Worm (Caenorhabditis elegans) whole organism, late embryonic: Measurements from ENCODE around the gene R05H5.4.

Experiments
- C08G9.2 ChIP-seq: sonication (generic microtip); optimal IDR thresholded peaks from 2 replicates; lab custom pipeline; 2016; ENCODE audit warnings: mild to moderate bottlenecking, missing genetic modification characterization, moderate library complexity, missing compliant biosample characterization
- F13H6.1 ChIP-seq: sonication (generic microtip); optimal IDR thresholded peaks from 2 replicates; lab custom pipeline; 2016; ENCODE audit warnings: missing genetic modification characterization, missing compliant biosample characterization
- K02D7.2 ChIP-seq: sonication (generic microtip); optimal IDR thresholded peaks from 2 replicates; lab custom pipeline; 2017; ENCODE audit warnings: mild to moderate bottlenecking, missing genetic modification characterization, missing compliant biosample characterization
- Y22D7AL.16 ChIP-seq: sonication (generic microtip); optimal IDR thresholded peaks from 2 replicates; lab custom pipeline; 2016; ENCODE audit warnings: missing genetic modification characterization, missing compliant biosample characterization
- ceh-18 ChIP-seq: sonication (generic microtip); optimal IDR thresholded peaks from 2 replicates; lab custom pipeline; 2016; ENCODE audit warnings: missing genetic modification characterization, missing compliant biosample characterization
- ceh-2 ChIP-seq: sonication (generic microtip); optimal IDR thresholded peaks from 2 replicates; lab custom pipeline; 2016; ENCODE audit warnings: missing genotype, missing genetic modification characterization, missing compliant biosample characterization
- ceh-22 ChIP-seq: sonication (generic microtip); optimal IDR thresholded peaks from 2 replicates; lab custom pipeline; 2017; ENCODE audit warnings: missing biosample characterization, missing genetic modification characterization
- ceh-24 ChIP-seq: sonication (generic microtip); optimal IDR thresholded peaks from 2 replicates; lab custom pipeline; 2016; ENCODE audit warnings: mild to moderate bottlenecking, missing genetic modification characterization, missing compliant biosample characterization
- ceh-45 ChIP-seq: fragments of 200-800 bp; sonication (Bioruptor generic); IDR thresholded peaks from 2 replicates; pipeline ENCODE4 v1.3.6; 2022; ENCODE audit warnings: missing genetic modification reagents, missing genetic modification characterization, missing compliant biosample characterization
- ceh-48 ChIP-seq: sonication (generic microtip); optimal IDR thresholded peaks from 2 replicates; lab custom pipeline; 2016; ENCODE audit warnings: missing genetic modification characterization, inconsistent platforms, missing compliant biosample characterization
- ceh-9 ChIP-seq: sonication (generic microtip); optimal IDR thresholded peaks from 2 replicates; lab custom pipeline; 2016; ENCODE audit warnings: mild to moderate bottlenecking, missing genetic modification characterization, inconsistent platforms, missing compliant biosample characterization
- elt-2 ChIP-seq: sonication (generic microtip); optimal IDR thresholded peaks from 2 replicates; lab custom pipeline; 2016; ENCODE audit warnings: missing genetic modification reagents, missing genetic modification characterization, missing compliant biosample characterization
- elt-4 ChIP-seq: sonication (generic microtip); optimal IDR thresholded peaks from 2 replicates; lab custom pipeline; 2016; ENCODE audit warnings: missing genetic modification characterization, missing compliant biosample characterization
- fax-1 ChIP-seq: sonication (generic microtip); optimal IDR thresholded peaks from 2 replicates; lab custom pipeline; 2016; ENCODE audit warnings: missing genotype, missing genetic modification characterization, missing compliant biosample characterization
- fkh-10 ChIP-seq: fragments of 150-350 bp; optimal IDR thresholded peaks from 2 replicates; lab custom pipeline; 2014; ENCODE audit warnings: missing biosample characterization, missing genetic modification reagents, missing genetic modification characterization
- gmeb-2 ChIP-seq: sonication (generic microtip); optimal IDR thresholded peaks from 2 replicates; lab custom pipeline; 2016; ENCODE audit warnings: missing genetic modification characterization, inconsistent platforms, missing compliant biosample characterization
- hlh-13 ChIP-seq: fragments of 200-800 bp; sonication (Bioruptor generic); optimal IDR thresholded peaks from 2 replicates; lab custom pipeline; 2018; ENCODE audit warnings: mild to moderate bottlenecking, missing genetic modification characterization, missing compliant biosample characterization
- hlh-15 ChIP-seq: sonication (generic microtip); optimal IDR thresholded peaks from 2 replicates; lab custom pipeline; 2016; ENCODE audit warnings: missing genetic modification characterization, missing compliant biosample characterization
- hlh-30 ChIP-seq: sonication (generic microtip); optimal IDR thresholded peaks from 2 replicates; lab custom pipeline; 2017; ENCODE audit warnings: antibody characterized with exemption, missing genetic modification characterization, missing compliant biosample characterization; ENCODE audit not compliant: insufficient read depth
- hlh-6 ChIP-seq: sonication (generic microtip); optimal IDR thresholded peaks from 2 replicates; lab custom pipeline; 2016; ENCODE audit warnings: missing genotype, missing genetic modification characterization, missing compliant biosample characterization
- lin-11 ChIP-seq: fragments of 200-800 bp; sonication (Bioruptor generic); optimal IDR thresholded peaks from 2 replicates; lab custom pipeline; 2018; ENCODE audit warnings: mild to moderate bottlenecking, missing genetic modification characterization, missing compliant biosample characterization
- nfya-1 ChIP-seq: sonication (generic microtip); optimal IDR thresholded peaks from 2 replicates; lab custom pipeline; 2017; ENCODE audit warnings: missing genetic modification characterization, mild to moderate bottlenecking, missing compliant biosample characterization, antibody characterized with exemption, moderate library complexity
- nhr-11 ChIP-seq: fragments of 150-350 bp; optimal IDR thresholded peaks from 2 replicates; lab custom pipeline; 2014; ENCODE audit warnings: missing biosample characterization, missing genetic modification characterization
- nhr-232 ChIP-seq: sonication (generic microtip); optimal IDR thresholded peaks from 2 replicates; lab custom pipeline; 2016; ENCODE audit warnings: missing genetic modification characterization, missing compliant biosample characterization
- odd-2 ChIP-seq: sonication (generic microtip); optimal IDR thresholded peaks from 2 replicates; lab custom pipeline; 2017; ENCODE audit warnings: antibody characterized with exemption, mild to moderate bottlenecking, missing genetic modification characterization, missing compliant biosample characterization
- pax-1 ChIP-seq: fragments of 150-350 bp; optimal IDR thresholded peaks from 2 replicates; lab custom pipeline; 2014; ENCODE audit warnings: missing biosample characterization, missing genetic modification characterization
- pha-2 ChIP-seq: sonication (generic microtip); optimal IDR thresholded peaks from 2 replicates; lab custom pipeline; 2017; ENCODE audit warnings: mild to moderate bottlenecking, missing genetic modification characterization, missing compliant biosample characterization
- ref-2 ChIP-seq: sonication (generic microtip); optimal IDR thresholded peaks from 2 replicates; lab custom pipeline; 2016; ENCODE audit warnings: missing genetic modification characterization, missing compliant biosample characterization
- rnt-1 ChIP-seq: sonication (generic microtip); optimal IDR thresholded peaks from 2 replicates; lab custom pipeline; 2016; ENCODE audit warnings: missing genetic modification characterization, missing compliant biosample characterization
- sdc-2 ChIP-seq: sonication (generic microtip); optimal IDR thresholded peaks from 2 replicates; lab custom pipeline; 2016; ENCODE audit warnings: missing genotype, missing genetic modification characterization, missing compliant biosample characterization
- sox-4 ChIP-seq: sonication (generic microtip); optimal IDR thresholded peaks from 2 replicates; lab custom pipeline; 2017; ENCODE audit warnings: mild to moderate bottlenecking, missing genetic modification characterization, inconsistent platforms, missing compliant biosample characterization
- syd-9 ChIP-seq: sonication (generic microtip); optimal IDR thresholded peaks from 2 replicates; lab custom pipeline; 2016; ENCODE audit warnings: mild to moderate bottlenecking, missing genetic modification characterization, moderate library complexity, missing compliant biosample characterization
- tbx-2 ChIP-seq: sonication (generic microtip); optimal IDR thresholded peaks from 2 replicates; lab custom pipeline; 2016; ENCODE audit warnings: missing genetic modification characterization, missing compliant biosample characterization
- tbx-7 ChIP-seq: sonication (generic microtip); optimal IDR thresholded peaks from 2 replicates; lab custom pipeline; 2016; ENCODE audit warnings: missing genotype, missing genetic modification characterization, missing compliant biosample characterization
- unc-42 ChIP-seq: sonication (generic microtip); optimal IDR thresholded peaks from 2 replicates; lab custom pipeline; 2016; ENCODE audit warnings: missing genotype, missing genetic modification characterization, missing compliant biosample characterization
- unc-55 ChIP-seq: sonication (generic microtip); optimal IDR thresholded peaks from 2 replicates; lab custom pipeline; 2017; ENCODE audit warnings: missing biosample characterization, missing genetic modification reagents, missing genetic modification characterization

The R05H5.4 gene

ce11 chrII:10220631-10221030 is 20.8 kb upstream of the R05H5.4 start:
- TF ChIP-seq ceh-24 (tag; lab: Kevin White, UChicago) (no peak), ceh-18 (tag; lab: Kevin White, UChicago) (no peak), odd-2 (tag; lab: Kevin White, UChicago) (no peak), F13H6.1 (tag; lab: Kevin White, UChicago) (no peak), lin-11 (tag; lab: Kevin White, UChicago) (no peak), Y22D7AL.16 (tag; lab: Kevin White, UChicago) (no peak), hlh-6 (tag; lab: Kevin White, UChicago) (no peak), syd-9 (tag; lab: Kevin White, UChicago) (no peak), elt-2 (tag; lab: Kevin White, UChicago) (no peak), nhr-11 (tag; lab: Kevin White, UChicago) (no peak), unc-55 (GFP tag; lab: Kevin White, UChicago) (no peak), unc-42 (tag; lab: Kevin White, UChicago) (no peak), pha-2 (tag; lab: Kevin White, UChicago) (no peak), fax-1 (tag; lab: Kevin White, UChicago) (no peak), tbx-2 (tag; lab: Kevin White, UChicago) (no peak)

- TF ChIP-seq elt-4 (tag; lab: Kevin White, UChicago), result no peak
- TF ChIP-seq tbx-2 (tag; lab: Kevin White, UChicago), result no peak
- no peak for TF ChIP-seq hlh-13 (GFP tag; lab: Kevin White, UChicago)
- TF ChIP-seq unc-55 (GFP tag; lab: Kevin White, UChicago), result no peak
- no peak for TF ChIP-seq tbx-7 (tag; lab: Kevin White, UChicago)
- TF ChIP-seq nfya-1 (tag; lab: Kevin White, UChicago), result no peak
- TF ChIP-seq ceh-48 (tag; lab: Kevin White, UChicago), result no peak
- TF ChIP-seq sdc-2 (tag; lab: Kevin White, UChicago), result no peak
- TF ChIP-seq ceh-24 (tag; lab: Kevin White, UChicago), result no peak
- TF ChIP-seq hlh-30 (tag; lab: Kevin White, UChicago), result no peak
- TF ChIP-seq C08G9.2 (tag; lab: Kevin White, UChicago), result no peak
Observed at ce11 chrII:10218171-10218570, 18.4 kb upstream of the R05H5.4 start, which contains the start of gene ref-1. Gene ref-1 (plus strand): TSS chrII:10218471.

- TF ChIP-seq hlh-15 (tag; lab: Kevin White, UChicago) (no peak), ceh-2 (tag; lab: Kevin White, UChicago) (no peak), syd-9 (tag; lab: Kevin White, UChicago) (no peak), fkh-10 (GFP tag; lab: Kevin White, UChicago) (no peak), ceh-45 (GFP tag; lab: Robert Waterston, UW) (no peak), sox-4 (no peak), ref-2 (tag; lab: Kevin White, UChicago) (no peak), hlh-30 (tag; lab: Kevin White, UChicago) (no peak), nhr-11 (tag; lab: Kevin White, UChicago) (no peak), pax-1 (tag; lab: Kevin White, UChicago) (no peak), K02D7.2 (no peak), sdc-2 (tag; lab: Kevin White, UChicago) (no peak), ceh-9 (tag; lab: Kevin White, UChicago) (no peak), nhr-232 (tag; lab: Kevin White, UChicago) (no peak)
Observed at ce11 chrII:10206425-10206824, 6.6 kb upstream of the R05H5.4 start, which contains the start of gene T01E8.1. Gene T01E8.1 (plus strand): TSS chrII:10206725.

- peak; percentile 45 for TF ChIP-seq ceh-18 (tag; lab: Kevin White, UChicago)
- peak; percentile 76 for TF ChIP-seq unc-55 (GFP tag; lab: Kevin White, UChicago)
- TF ChIP-seq pha-2 (tag; lab: Kevin White, UChicago), result no peak
- TF ChIP-seq hlh-30 (tag; lab: Kevin White, UChicago), result peak; percentile 11
- TF ChIP-seq rnt-1 (tag; lab: Kevin White, UChicago), result peak; percentile 32
- peak; percentile 46 for TF ChIP-seq ceh-22 (tag; lab: Kevin White, UChicago)
- no peak for TF ChIP-seq gmeb-2
- TF ChIP-seq, all 69 proteins: peak for 5
Observed at ce11 chrII:10204428-10205049, 4.7 kb upstream of the R05H5.4 start.
